Worm (Caenorhabditis elegans): ENCODE results near the gene F40G9.17.

DNA sequence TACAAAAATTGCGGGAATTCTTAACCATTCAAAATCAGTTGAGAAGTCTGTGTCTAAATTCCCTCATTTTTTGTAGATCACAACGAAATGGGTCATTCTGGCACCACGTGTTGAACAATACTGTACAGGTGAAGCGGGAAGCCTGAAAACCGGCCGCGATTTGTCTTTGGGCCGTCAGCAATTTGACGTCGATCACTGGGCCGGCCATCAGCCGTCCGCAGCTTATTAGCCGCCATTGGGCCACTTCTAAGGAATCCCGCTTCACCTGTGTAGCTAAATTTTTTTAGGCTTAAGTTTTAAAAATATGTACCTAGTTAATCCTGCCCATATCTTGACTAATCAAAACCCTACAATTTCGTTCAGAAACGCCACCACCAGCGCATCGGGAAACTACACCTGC, 34.6 kb upstream of the F40G9.17 start:
- TF ChIP-seq nhr-11 (tag; optimal IDR thresholded peaks at IDR 0.05) (no peak), skn-1 (tag; optimal IDR thresholded peaks at IDR 0.05) (no peak), blmp-1 (tag; optimal IDR thresholded peaks at IDR 0.05; ENCODE audit: insufficient read depth) (no peak), alr-1 (tag; optimal IDR thresholded peaks at IDR 0.05) (no peak), snpc-4 (tag; optimal IDR thresholded peaks at IDR 0.05) (no peak), lin-39 (tag; optimal IDR thresholded peaks at IDR 0.05) (no peak), nhr-10 (tag; optimal IDR thresholded peaks at IDR 0.05) (no peak), nhr-77 (tag; optimal IDR thresholded peaks at IDR 0.05) (no peak), aly-2 (tag; optimal IDR thresholded peaks at IDR 0.05) (no peak), ama-1 (optimal IDR thresholded peaks at IDR 0.05) (no peak)

Measured in whole organism, L2 larva.